Fruit fly (Drosophila melanogaster) whole organism, adult: Measurements from ENCODE around the gene CG14903.

Experiments used
- CG12768 ChIP-seq: fragments of 200-800 bp; sonication (Bioruptor generic); optimal IDR thresholded peaks from 2 replicates; lab custom pipeline; 2017; ENCODE audit warnings: missing biosample characterization, missing genetic modification characterization, mild to moderate bottlenecking, moderate library complexity, missing genetic modification reagents
- CG14711 ChIP-seq: fragments of 200-800 bp; sonication (Bioruptor generic); optimal IDR thresholded peaks from 2 replicates; lab custom pipeline; 2018; ENCODE audit warnings: missing biosample characterization, mild to moderate bottlenecking, missing genetic modification characterization, moderate library complexity
- CG1620 ChIP-seq: fragments of 200-800 bp; sonication (Bioruptor generic); optimal IDR thresholded peaks from 2 replicates; lab custom pipeline; 2016; ENCODE audit warnings: missing biosample characterization, missing genetic modification characterization
- CG33017 ChIP-seq: fragments of 200-800 bp; sonication (Bioruptor generic); optimal IDR thresholded peaks from 2 replicates; lab custom pipeline; 2018; ENCODE audit warnings: missing biosample characterization, mild to moderate bottlenecking, missing genetic modification characterization, moderate library complexity
- CG5204 ChIP-seq: fragments of 200-800 bp; sonication (Bioruptor generic); optimal IDR thresholded peaks from 2 replicates; lab custom pipeline; 2016; ENCODE audit warnings: missing biosample characterization, missing genetic modification characterization
- CG7045 ChIP-seq: fragments of 200-800 bp; sonication (Bioruptor generic); optimal IDR thresholded peaks from 2 replicates; lab custom pipeline; 2017; ENCODE audit warnings: missing biosample characterization, mild to moderate bottlenecking, missing genetic modification characterization
- Clk ChIP-seq: fragments of 200-800 bp; sonication (Bioruptor generic); optimal IDR thresholded peaks from 2 replicates; lab custom pipeline; 2017; ENCODE audit warnings: missing biosample characterization, missing genetic modification characterization
- Crg-1 ChIP-seq: fragments of 200-800 bp; sonication (Bioruptor generic); optimal IDR thresholded peaks from 2 replicates; lab custom pipeline; 2016; ENCODE audit warnings: missing biosample characterization, missing genetic modification characterization
- Hr96 ChIP-seq: fragments of 200-800 bp; sonication (Bioruptor generic); optimal IDR thresholded peaks from 2 replicates; lab custom pipeline; 2016; ENCODE audit warnings: missing biosample characterization, missing genetic modification characterization
- kay ChIP-seq: fragments of 200-800 bp; sonication (Bioruptor generic); peaks from one replicate; lab custom pipeline; 2016; ENCODE audit warnings: missing biosample characterization, missing genetic modification characterization, borderline replicate concordance
- ovo ChIP-seq: fragments of 200-800 bp; sonication (Bioruptor generic); optimal IDR thresholded peaks from 2 replicates; lab custom pipeline; 2016; ENCODE audit warnings: missing biosample characterization, missing genetic modification characterization
- pad ChIP-seq: fragments of 200-800 bp; sonication (Bioruptor generic); optimal IDR thresholded peaks from 3 replicates; lab custom pipeline; 2017; ENCODE audit warnings: missing biosample characterization, missing genetic modification characterization, mild to moderate bottlenecking, moderate library complexity, missing genetic modification reagents
- tj ChIP-seq: fragments of 200-800 bp; sonication (Bioruptor generic); optimal IDR thresholded peaks from 3 replicates; lab custom pipeline; 2017; ENCODE audit warnings: missing biosample characterization, mild to moderate bottlenecking, missing genetic modification characterization, moderate library complexity
- toe ChIP-seq: fragments of 200-800 bp; sonication (Bioruptor generic); optimal IDR thresholded peaks from 2 replicates; lab custom pipeline; 2016; ENCODE audit warnings: missing biosample characterization, missing genetic modification characterization

DNA sequence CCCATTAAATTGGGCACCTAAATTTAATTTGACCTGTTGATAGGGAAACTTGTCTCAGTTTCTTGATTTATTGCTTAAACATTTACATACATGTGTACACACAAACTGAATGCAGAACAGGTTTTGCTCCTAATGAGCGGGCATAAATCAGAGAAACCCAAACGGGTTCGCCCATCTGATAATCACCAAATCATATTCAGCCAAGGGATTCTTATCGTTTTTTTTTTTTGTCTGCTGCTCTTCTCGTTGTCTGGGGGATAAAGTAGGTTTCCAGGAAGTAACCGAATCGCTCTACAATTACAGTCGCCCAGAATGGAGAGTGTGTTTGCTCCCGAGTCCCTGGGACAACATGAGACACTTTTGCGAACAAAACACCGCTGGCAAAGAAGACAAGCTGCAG is 27.8 kb downstream of the CG14903 start:
- TF ChIP-seq CG12768 (GFP tag; lab: Kevin White, UChicago) (no peak), Clk (no peak), CG1620 (GFP tag; lab: Kevin White, UChicago) (no peak), tj (GFP tag; lab: Kevin White, UChicago) (no peak), kay (no peak), toe (GFP tag; lab: Kevin White, UChicago) (no peak), ovo (GFP tag; lab: Kevin White, UChicago) (no peak), Hr96 (no peak), CG14711 (tag; lab: Kevin White, UChicago) (no peak), CG5204 (GFP tag; lab: Kevin White, UChicago) (no peak), CG7045 (GFP tag; lab: Kevin White, UChicago) (no peak), CG33017 (tag; lab: Kevin White, UChicago) (no peak), pad (GFP tag; lab: Kevin White, UChicago) (no peak), Crg-1 (GFP tag; lab: Kevin White, UChicago) (no peak)
